Fruit fly (Drosophila melanogaster) whole organism, embryonic: Measurements from ENCODE around the gene Sbds.

Source experiments
- Bdp1 ChIP-seq: fragments of 200-800 bp; sonication (Bioruptor generic); optimal IDR thresholded peaks from 3 replicates; lab custom pipeline; 2016; ENCODE audit warnings: missing biosample characterization, missing genetic modification characterization
- CG12071 ChIP-seq: fragments of 200-800 bp; sonication (Bioruptor generic); optimal IDR thresholded peaks from 3 replicates; lab custom pipeline; 2018; ENCODE audit warnings: missing biosample characterization, mild to moderate bottlenecking, missing genetic modification characterization
- CG31365 ChIP-seq: fragments of 200-800 bp; sonication (Bioruptor generic); optimal IDR thresholded peaks from 2 replicates; lab custom pipeline; 2018; ENCODE audit warnings: missing biosample characterization, mild to moderate bottlenecking, missing genetic modification characterization
- CG4328 ChIP-seq: fragments of 200-800 bp; sonication (Bioruptor generic); optimal IDR thresholded peaks from 3 replicates; lab custom pipeline; 2017; ENCODE audit warnings: missing biosample characterization, missing genetic modification reagents, missing genetic modification characterization
- HmgD ChIP-seq: fragments of 200-800 bp; sonication (Bioruptor generic); optimal IDR thresholded peaks from 3 replicates; lab custom pipeline; 2016; ENCODE audit warnings: missing biosample characterization, missing genetic modification characterization
- Sry-β ChIP-seq: fragments of 200-800 bp; sonication (Bioruptor generic); optimal IDR thresholded peaks from 2 replicates; lab custom pipeline; 2018; ENCODE audit warnings: missing biosample characterization, mild to moderate bottlenecking, missing genetic modification characterization, moderate library complexity
- ap ChIP-seq: fragments of 200-800 bp; sonication (Bioruptor generic); IDR thresholded peaks from 2 replicates; pipeline ENCODE4 v1.3.6; 2022; ENCODE audit warnings: missing biosample characterization, missing genetic modification characterization
- ato ChIP-seq: fragments of 200-800 bp; sonication (Bioruptor generic); IDR thresholded peaks from 2 replicates; pipeline ENCODE4 v1.3.6; 2022; ENCODE audit warnings: missing biosample characterization, missing genetic modification characterization; ENCODE audit not compliant: partially characterized antibody
- ems ChIP-seq: fragments of 200-800 bp; sonication (Bioruptor generic); optimal IDR thresholded peaks from 3 replicates; lab custom pipeline; 2016; ENCODE audit warnings: missing biosample characterization, missing genetic modification characterization
- jumu ChIP-seq: fragments of 200-800 bp; sonication (Bioruptor generic); optimal IDR thresholded peaks from 3 replicates; lab custom pipeline; 2016; ENCODE audit warnings: missing biosample characterization, missing genetic modification characterization
- lbe ChIP-seq: fragments of 200-800 bp; sonication (Bioruptor generic); optimal IDR thresholded peaks from 2 replicates; lab custom pipeline; 2016; ENCODE audit warnings: missing biosample characterization, mild to moderate bottlenecking, missing genetic modification characterization
- phol ChIP-seq: fragments of 200-800 bp; sonication (Bioruptor generic); optimal IDR thresholded peaks from 3 replicates; lab custom pipeline; 2018; ENCODE audit warnings: missing biosample characterization, mild to moderate bottlenecking, missing genetic modification characterization, moderate library complexity

dm6 chr3L:6763146-6763545 is 10.4 kb downstream of the Sbds start, which contains the start of gene Rsph3:
- TF ChIP-seq Sry-β (GFP tag; lab: Kevin White, UChicago) (no peak), lbe (no peak), CG4328 (GFP tag; lab: Kevin White, UChicago) (no peak), CG12071 (GFP tag; lab: Kevin White, UChicago) (no peak), CG31365 (tag; lab: Kevin White, UChicago) (no peak), ems (GFP tag; lab: Kevin White, UChicago) (no peak), ap (no peak), ato (GFP tag; lab: Robert Waterston, UW) (no peak), HmgD (GFP tag; lab: Kevin White, UChicago) (no peak), jumu (GFP tag; lab: Kevin White, UChicago) (no peak), Bdp1 (no peak), phol (tag; lab: Kevin White, UChicago) (no peak)
